Fruit fly (Drosophila melanogaster) whole organism, prepupa: ENCODE results near the gene Hacd2.
A peak's percentile ranks its signal among the peaks of the same experiment; 100 is the strongest.
"Not testable (repeated sequence)": the region's sequence is repeated elsewhere in the genome, so short reads cannot be mapped to it uniquely, and the experiment has no call there.

Experiments used
- CG10631 ChIP-seq: fragments of 200-800 bp; sonication (Bioruptor generic); optimal IDR thresholded peaks from 2 replicates; lab custom pipeline; 2016; ENCODE audit warnings: missing biosample characterization, missing genetic modification characterization
- CG10669 ChIP-seq: fragments of 200-800 bp; sonication (Bioruptor generic); optimal IDR thresholded peaks from 3 replicates; lab custom pipeline; 2018; ENCODE audit warnings: missing biosample characterization, mild to moderate bottlenecking, missing genetic modification characterization, moderate library complexity
- CG11294 ChIP-seq: fragments of 200-800 bp; sonication (Bioruptor generic); IDR thresholded peaks from 2 replicates; pipeline ENCODE4 v1.3.6; 2022; ENCODE audit warnings: missing biosample characterization, missing genetic modification characterization
- CG11902 ChIP-seq: fragments of 200-800 bp; sonication (Bioruptor generic); optimal IDR thresholded peaks from 3 replicates; lab custom pipeline; 2016; ENCODE audit warnings: missing biosample characterization, missing genetic modification characterization
- CG15336 ChIP-seq: fragments of 200-800 bp; sonication (Bioruptor generic); IDR thresholded peaks from 2 replicates; pipeline ENCODE4 v1.3.6; 2022; ENCODE audit warnings: missing biosample characterization, missing genetic modification characterization
- CG31627 ChIP-seq: fragments of 200-800 bp; sonication (Bioruptor generic); optimal IDR thresholded peaks from 3 replicates; lab custom pipeline; 2016; ENCODE audit warnings: missing biosample characterization, missing genetic modification characterization
- CG32006 ChIP-seq: fragments of 200-800 bp; sonication (Bioruptor generic); optimal IDR thresholded peaks from 3 replicates; lab custom pipeline; 2017; ENCODE audit warnings: missing biosample characterization, mild to moderate bottlenecking, missing genetic modification characterization
- CG34406 ChIP-seq: fragments of 200-800 bp; sonication (Bioruptor generic); optimal IDR thresholded peaks from 3 replicates; lab custom pipeline; 2016; ENCODE audit warnings: missing biosample characterization, missing genetic modification characterization
- CG4318 ChIP-seq: fragments of 200-800 bp; sonication (Bioruptor generic); optimal IDR thresholded peaks from 3 replicates; lab custom pipeline; 2017; ENCODE audit warnings: missing biosample characterization, mild to moderate bottlenecking, missing genetic modification characterization
- CG6163 ChIP-seq: fragments of 200-800 bp; sonication (Bioruptor generic); IDR thresholded peaks from 3 replicates; pipeline ENCODE4 v1.3.6; 2022; ENCODE audit warnings: missing biosample characterization, missing genetic modification characterization
- CG6276 ChIP-seq: fragments of 200-800 bp; sonication (Bioruptor generic); optimal IDR thresholded peaks from 2 replicates; lab custom pipeline; 2017; ENCODE audit warnings: missing biosample characterization, mild to moderate bottlenecking, missing genetic modification characterization
- CG6792 ChIP-seq: fragments of 200-800 bp; sonication (Bioruptor generic); optimal IDR thresholded peaks from 3 replicates; lab custom pipeline; 2016; ENCODE audit warnings: missing biosample characterization, missing genetic modification characterization
- CG6808 ChIP-seq: fragments of 200-800 bp; sonication (Bioruptor generic); optimal IDR thresholded peaks from 3 replicates; lab custom pipeline; 2017; ENCODE audit warnings: missing biosample characterization, missing genetic modification characterization, mild to moderate bottlenecking, moderate library complexity, missing genetic modification reagents
- CG8119 ChIP-seq: fragments of 200-800 bp; sonication (Bioruptor generic); IDR thresholded peaks from 3 replicates; pipeline ENCODE4 v1.3.6; 2022; ENCODE audit warnings: missing biosample characterization, missing genetic modification characterization
- CG8319 ChIP-seq: fragments of 200-800 bp; sonication (Bioruptor generic); optimal IDR thresholded peaks from 3 replicates; lab custom pipeline; 2016; ENCODE audit warnings: missing biosample characterization, missing genetic modification characterization
- CG9139 ChIP-seq: fragments of 200-800 bp; sonication (Bioruptor generic); optimal IDR thresholded peaks from 3 replicates; lab custom pipeline; 2017; ENCODE audit warnings: missing biosample characterization, mild to moderate bottlenecking, missing genetic modification characterization
- Eip75B ChIP-seq: fragments of 200-800 bp; sonication (Bioruptor generic); optimal IDR thresholded peaks from 3 replicates; lab custom pipeline; 2016; ENCODE audit warnings: missing biosample characterization, missing genetic modification characterization
- Eip93F ChIP-seq: fragments of 200-800 bp; sonication (Bioruptor generic); optimal IDR thresholded peaks from 2 replicates; lab custom pipeline; 2016; ENCODE audit warnings: missing biosample characterization, mild to moderate bottlenecking, missing genetic modification characterization
- Ets21C ChIP-seq: fragments of 200-800 bp; sonication (Bioruptor generic); optimal IDR thresholded peaks from 3 replicates; lab custom pipeline; 2016; ENCODE audit warnings: missing biosample characterization, missing genetic modification characterization
- Ets96B ChIP-seq: fragments of 200-800 bp; optimal IDR thresholded peaks from 2 replicates; lab custom pipeline; 2019; ENCODE audit warnings: missing biosample characterization, mild to moderate bottlenecking, missing genetic modification characterization, moderate library complexity
- Gug ChIP-seq: fragments of 200-800 bp; sonication (Bioruptor generic); IDR thresholded peaks from 2 replicates; pipeline ENCODE4 v1.3.6; 2022; ENCODE audit warnings: missing biosample characterization, missing genetic modification characterization
- Hr39 ChIP-seq: fragments of 200-800 bp; sonication (Bioruptor generic); optimal IDR thresholded peaks from 2 replicates; lab custom pipeline; 2016; ENCODE audit warnings: missing biosample characterization, missing genetic modification characterization
- Hr4 ChIP-seq: fragments of 200-800 bp; sonication (Bioruptor generic); optimal IDR thresholded peaks from 3 replicates; lab custom pipeline; 2016; ENCODE audit warnings: missing biosample characterization, missing genetic modification characterization
- Lpt ChIP-seq: fragments of 200-800 bp; sonication (Bioruptor generic); optimal IDR thresholded peaks from 3 replicates; lab custom pipeline; 2016; ENCODE audit warnings: missing biosample characterization, missing genetic modification characterization
- OdsH ChIP-seq: fragments of 200-800 bp; sonication (Bioruptor generic); optimal IDR thresholded peaks from 3 replicates; lab custom pipeline; 2016; ENCODE audit warnings: missing biosample characterization, missing genetic modification characterization
- Smox ChIP-seq: fragments of 200-800 bp; sonication (Bioruptor generic); optimal IDR thresholded peaks from 3 replicates; lab custom pipeline; 2016; ENCODE audit warnings: missing biosample characterization, missing genetic modification characterization
- Sox15 ChIP-seq: fragments of 200-800 bp; sonication (Bioruptor generic); optimal IDR thresholded peaks from 3 replicates; lab custom pipeline; 2016; ENCODE audit warnings: missing biosample characterization, missing genetic modification characterization
- achi ChIP-seq: fragments of 200-800 bp; sonication (Bioruptor generic); optimal IDR thresholded peaks from 3 replicates; lab custom pipeline; 2016; ENCODE audit warnings: missing biosample characterization, missing genetic modification characterization
- acj6 ChIP-seq: fragments of 200-800 bp; sonication (Bioruptor generic); optimal IDR thresholded peaks from 3 replicates; lab custom pipeline; 2016; ENCODE audit warnings: missing biosample characterization, missing genetic modification characterization
- dsx ChIP-seq: fragments of 200-800 bp; optimal IDR thresholded peaks from 3 replicates; lab custom pipeline; 2019; ENCODE audit warnings: missing biosample characterization, mild to moderate bottlenecking, missing genetic modification characterization, moderate library complexity; ENCODE audit not compliant: poor library complexity, severe bottlenecking
- fd59A ChIP-seq: fragments of 200-800 bp; sonication (Bioruptor generic); optimal IDR thresholded peaks from 2 replicates; lab custom pipeline; 2017; ENCODE audit warnings: missing biosample characterization, mild to moderate bottlenecking, missing genetic modification characterization, missing genetic modification reagents
- fd85E ChIP-seq: fragments of 200-800 bp; sonication (Bioruptor generic); optimal IDR thresholded peaks from 3 replicates; lab custom pipeline; 2016; ENCODE audit warnings: missing biosample characterization, missing genetic modification characterization
- fkh ChIP-seq: fragments of 200-800 bp; sonication (Bioruptor generic); optimal IDR thresholded peaks from 3 replicates; lab custom pipeline; 2017; ENCODE audit warnings: missing biosample characterization, mild to moderate bottlenecking, missing genetic modification characterization, moderate library complexity
- lz ChIP-seq: fragments of 200-800 bp; sonication (Bioruptor generic); optimal IDR thresholded peaks from 3 replicates; lab custom pipeline; 2016; ENCODE audit warnings: missing biosample characterization, missing genetic modification characterization
- net ChIP-seq: fragments of 200-800 bp; sonication (Bioruptor generic); optimal IDR thresholded peaks from 3 replicates; lab custom pipeline; 2016; ENCODE audit warnings: missing biosample characterization, missing genetic modification characterization
- pdm3 ChIP-seq: fragments of 200-800 bp; sonication (Bioruptor generic); optimal IDR thresholded peaks from 3 replicates; lab custom pipeline; 2016; ENCODE audit warnings: missing biosample characterization, missing genetic modification characterization
- salr ChIP-seq, 2 experiments: fragments of 200-800 bp; sonication (Bioruptor generic); optimal IDR thresholded peaks; 3 replicates each; lab custom pipeline; 2016 to 2018; ENCODE audit warnings: missing biosample characterization in 2 of 2, missing genetic modification characterization in 2 of 2, mild to moderate bottlenecking in 1 of 2
- spab ChIP-seq: fragments of 200-800 bp; sonication (Bioruptor generic); optimal IDR thresholded peaks from 2 replicates; lab custom pipeline; 2017; ENCODE audit warnings: missing biosample characterization, mild to moderate bottlenecking, missing genetic modification characterization, missing genetic modification reagents
- ss ChIP-seq, 2 experiments: fragments of 200-800 bp; sonication (Bioruptor generic); optimal IDR thresholded peaks; 2 replicates in 1 of 2; 3 replicates in 1 of 2; lab custom pipeline; 2017 to 2018; ENCODE audit warnings: mild to moderate bottlenecking in 2 of 2, missing biosample characterization in 2 of 2, missing genetic modification characterization in 2 of 2, moderate library complexity in 1 of 2
- svp ChIP-seq: fragments of 200-800 bp; sonication (Bioruptor generic); peaks from one replicate; lab custom pipeline; 2016; ENCODE audit warnings: missing biosample characterization, missing genetic modification characterization
- topi ChIP-seq: fragments of 200-800 bp; sonication (Bioruptor generic); optimal IDR thresholded peaks from 3 replicates; lab custom pipeline; 2016; ENCODE audit warnings: missing biosample characterization, missing genetic modification characterization
- vri ChIP-seq: fragments of 200-800 bp; sonication (Bioruptor generic); optimal IDR thresholded peaks from 3 replicates; lab custom pipeline; 2016; ENCODE audit warnings: missing biosample characterization, mild to moderate bottlenecking, missing genetic modification characterization

Gene Hacd2

DNA sequence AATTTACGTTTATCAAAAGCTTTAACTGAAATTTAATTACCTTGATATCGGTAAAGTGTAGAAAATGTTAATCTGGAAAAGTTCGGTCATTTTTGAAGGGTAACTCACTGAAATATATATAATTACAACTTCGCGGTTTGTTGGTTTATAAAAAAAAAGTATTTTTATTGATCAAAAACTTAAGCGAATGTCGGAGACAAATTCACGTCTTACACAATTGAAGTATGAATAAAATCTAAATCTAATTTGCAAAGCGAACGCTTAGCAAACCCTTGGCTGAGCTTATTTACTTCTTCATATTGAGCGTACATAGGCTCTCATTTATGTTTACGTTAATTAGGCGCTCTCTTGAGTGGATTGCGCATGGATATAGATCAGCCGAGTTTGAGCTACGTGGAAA is 3.9 kb upstream of the Hacd2 start, which contains the start of gene Hsp60D:
Gene Hsp60D (minus strand): TSS at position 101 of the 400 bp plus-strand sequence.
- TF ChIP-seq OdsH (GFP tag; lab: Kevin White, UChicago); svp; fkh: not testable (repeated sequence)

dm6 chr2L:13436791-13437190 is 8.7 kb downstream of the Hacd2 start:
- TF ChIP-seq lz (GFP tag; lab: Kevin White, UChicago) (no peak), CG31627 (no peak), CG6276 (GFP tag; lab: Kevin White, UChicago) (no peak), vri (peak; percentile 77), svp (peak; percentile 87), Hr4 (GFP tag; lab: Kevin White, UChicago) (no peak), CG10669 (GFP tag; lab: Kevin White, UChicago) (no peak)

DNA sequence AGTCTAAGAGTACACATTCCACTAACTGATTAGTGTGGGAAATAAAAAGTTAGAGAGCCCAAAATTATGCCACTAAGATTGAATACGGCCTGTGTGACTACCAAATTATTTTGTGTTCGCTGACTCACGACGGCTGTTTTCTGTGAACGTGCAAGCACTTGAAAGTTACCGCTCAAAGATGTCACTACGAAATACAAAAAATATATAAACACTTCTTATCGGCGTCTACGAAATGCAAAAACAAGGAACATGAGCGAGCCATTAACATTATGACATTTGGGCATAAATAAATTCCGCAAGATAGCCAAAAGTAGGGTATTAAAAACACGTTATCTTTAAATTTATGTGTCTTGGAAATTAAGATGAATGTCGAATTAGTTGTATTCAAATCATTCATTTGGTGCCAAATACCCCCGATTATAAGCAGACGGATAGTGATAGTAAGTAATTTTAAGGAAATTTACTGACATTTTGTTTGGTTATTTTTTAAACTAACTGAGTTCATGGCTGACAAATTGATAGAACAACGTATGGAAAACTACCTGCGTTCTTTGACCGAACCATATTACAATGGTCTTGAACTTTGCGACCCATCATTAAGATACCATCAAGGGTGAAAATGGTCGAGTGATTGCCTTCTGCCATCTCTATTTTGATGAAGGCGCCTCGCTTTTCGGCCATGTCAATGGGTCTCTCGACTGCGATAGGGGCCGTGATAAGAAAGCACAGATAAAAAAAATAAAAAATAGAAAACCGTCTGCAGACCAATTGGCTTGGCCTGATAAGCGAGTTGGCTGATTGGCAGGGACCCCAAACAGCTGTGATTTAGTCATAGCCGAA is 10.4 kb downstream of the Hacd2 start, which contains the start of gene Tehao:
Gene Tehao (plus strand): TSS at position 828 of the 840 bp plus-strand sequence.
- no peak for TF ChIP-seq net (GFP tag; lab: Kevin White, UChicago)
- no peak for TF ChIP-seq CG6276 (GFP tag; lab: Kevin White, UChicago)
- no peak for TF ChIP-seq pdm3 (GFP tag; lab: Kevin White, UChicago)
- peak; percentile 78 for TF ChIP-seq svp
- TF ChIP-seq vri = peak; percentile 60

- peak in 1 of 2 experiments; percentile 44 for TF ChIP-seq salr (GFP tag; optimal IDR thresholded peaks at IDR 0.05; lab: Kevin White, UChicago)
- peak; percentile 27 for TF ChIP-seq Lpt (GFP tag; lab: Kevin White, UChicago)
- no peak for TF ChIP-seq CG11294
- TF ChIP-seq CG15336 (GFP tag; lab: Robert Waterston, UW) = 0 out of 2 replicates have a peak, but pooled peaks have one; percentile 43
- no peak for TF ChIP-seq CG6792 (GFP tag; lab: Kevin White, UChicago)
- TF ChIP-seq vri = no peak
- TF ChIP-seq CG9139 (GFP tag; lab: Kevin White, UChicago) = no peak
- TF ChIP-seq achi (GFP tag; lab: Kevin White, UChicago) = no peak
- TF ChIP-seq acj6 (GFP tag; lab: Kevin White, UChicago) = peak; percentile 4
- no peak for TF ChIP-seq CG34406 (GFP tag; lab: Kevin White, UChicago)
- no peak for TF ChIP-seq Sox15
- TF ChIP-seq fd85E (GFP tag; lab: Kevin White, UChicago) = no peak
- peak; percentile 5 for TF ChIP-seq CG4318 (GFP tag; lab: Kevin White, UChicago)
- no peak for TF ChIP-seq CG8319
- no peak for TF ChIP-seq Eip93F (GFP tag; lab: Kevin White, UChicago)
- TF ChIP-seq Ets21C (GFP tag; lab: Kevin White, UChicago) = no peak
- no peak for TF ChIP-seq fkh
- no peak for TF ChIP-seq spab (GFP tag; lab: Kevin White, UChicago)
- no peak for TF ChIP-seq Gug (GFP tag; lab: Robert Waterston, UW)
- peak; percentile 9 for TF ChIP-seq Eip75B
- TF ChIP-seq CG6276 (GFP tag; lab: Kevin White, UChicago) = peak; percentile 35
- TF ChIP-seq CG10631 (GFP tag; lab: Kevin White, UChicago) = no peak
- peak; percentile 61 for TF ChIP-seq CG32006
- TF ChIP-seq OdsH (GFP tag; lab: Kevin White, UChicago) = peak; percentile 13
- TF ChIP-seq dsx = peak; percentile 92
- TF ChIP-seq Hr4 (GFP tag; lab: Kevin White, UChicago) = peak; percentile 63
- TF ChIP-seq CG6808 (GFP tag; lab: Kevin White, UChicago) = no peak
- TF ChIP-seq Smox (GFP tag; lab: Kevin White, UChicago) = no peak
- TF ChIP-seq CG6163 (GFP tag; lab: Robert Waterston, UW) = no peak
- TF ChIP-seq fd59A (GFP tag; lab: Kevin White, UChicago) = no peak
- no peak for TF ChIP-seq CG11902
- no peak for TF ChIP-seq topi (GFP tag; lab: Kevin White, UChicago)
- TF ChIP-seq ss (GFP tag; optimal IDR thresholded peaks at IDR 0.05; lab: Kevin White, UChicago) = no peak
- TF ChIP-seq CG8119 (GFP tag; lab: Robert Waterston, UW) = peak; percentile 61
- no peak for TF ChIP-seq Ets96B (tag; lab: Kevin White, UChicago)
- no peak for TF ChIP-seq Hr39 (GFP tag; lab: Kevin White, UChicago)
- TF ChIP-seq, all 60 proteins: peak for 12
Measured at dm6 chr2L:13430919-13431502, 14.4 kb downstream of the Hacd2 start.
